Fruit fly (Drosophila melanogaster): ENCODE results near the gene Hsp27.

Gene Hsp27

dm6 chr3L:9366850-9367430 lies 16.9 kb upstream of the Hsp27 start, which contains the start of the genes Klp67A and CG4452 (continued):
- peak; percentile 32 for TF ChIP-seq Ssrp (tag; optimal IDR thresholded peaks at IDR 0.05)
- peak; percentile 88 for TF ChIP-seq Bgb (GFP tag; IDR thresholded peaks at IDR 0.05; ENCODE audit: partially characterized antibody)
- TF ChIP-seq Jarid2 (GFP tag; optimal IDR thresholded peaks at IDR 0.05), result no peak
- TF ChIP-seq bab2 (GFP tag; optimal IDR thresholded peaks at IDR 0.05), result peak; percentile 20
- no peak for TF ChIP-seq gce (GFP tag; IDR thresholded peaks at IDR 0.05)
- no peak for TF ChIP-seq hth (optimal IDR thresholded peaks at IDR 0.05)
- TF ChIP-seq CG11723 (GFP tag; optimal IDR thresholded peaks at IDR 0.05), result peak; percentile 16
- no peak for TF ChIP-seq tup (GFP tag; optimal IDR thresholded peaks at IDR 0.05)
- no peak for TF ChIP-seq Camta (GFP tag; optimal IDR thresholded peaks at IDR 0.05)
- TF ChIP-seq CG12391 (tag; optimal IDR thresholded peaks at IDR 0.05), result peak; percentile 76
- TF ChIP-seq CG2889 (GFP tag; IDR thresholded peaks at IDR 0.05), result 0 out of 3 replicates have a peak, but pooled peaks have one; percentile 45
- TF ChIP-seq dmrt99B (tag; optimal IDR thresholded peaks at IDR 0.05), result no peak
- peak; percentile 91 for TF ChIP-seq sna (GFP tag; IDR thresholded peaks at IDR 0.05; ENCODE audit: partially characterized antibody)
- TF ChIP-seq CG9727 (GFP tag; optimal IDR thresholded peaks at IDR 0.05), result peak; percentile 67
- TF ChIP-seq gfzf (GFP tag; optimal IDR thresholded peaks at IDR 0.05), result peak; percentile 3
- peak; percentile 21 for TF ChIP-seq CG12104 (GFP tag; optimal IDR thresholded peaks at IDR 0.05)
- peak; percentile 45; the same call in 1 of the 2 replicates for TF ChIP-seq CG32532 (GFP tag; IDR thresholded peaks at IDR 0.05)
- no peak for TF ChIP-seq Usf (GFP tag; optimal IDR thresholded peaks at IDR 0.05)
- TF ChIP-seq hb (GFP tag; IDR thresholded peaks at IDR 0.05; ENCODE audit: partially characterized antibody), result peak; percentile 92; the same call in 2 of the 3 replicates
- TF ChIP-seq Taf1 (GFP tag; IDR thresholded peaks at IDR 0.05), result no peak
- no peak for TF ChIP-seq Sox102F (GFP tag; optimal IDR thresholded peaks at IDR 0.05)
- peak; percentile 86; the same call in 2 of the 3 replicates for TF ChIP-seq zen2 (GFP tag; IDR thresholded peaks at IDR 0.05; ENCODE audit: partially characterized antibody)
- peak; percentile 74 for TF ChIP-seq CG2712 (tag; optimal IDR thresholded peaks at IDR 0.05)
- peak; percentile 20 for TF ChIP-seq HmgZ (tag; optimal IDR thresholded peaks at IDR 0.05)
- TF ChIP-seq Hr3 (GFP tag; optimal IDR thresholded peaks at IDR 0.05), result peak; percentile 43
- TF ChIP-seq CG10321 (GFP tag; IDR thresholded peaks at IDR 0.05), result no peak
- TF ChIP-seq CG11456 (GFP tag; IDR thresholded peaks at IDR 0.05), result 0 out of 3 replicates have a peak, but pooled peaks have one; percentile 4
- TF ChIP-seq Dek (tag; optimal IDR thresholded peaks at IDR 0.05), result peak; percentile 27
- TF ChIP-seq Ptx1 (GFP tag; IDR thresholded peaks at IDR 0.05), result no peak
- TF ChIP-seq CG5953 (GFP tag; IDR thresholded peaks at IDR 0.05), result no peak
- TF ChIP-seq CG6254 (GFP tag; optimal IDR thresholded peaks at IDR 0.05), result no peak
- no peak for TF ChIP-seq Deaf1 (tag; optimal IDR thresholded peaks at IDR 0.05)
- TF ChIP-seq CG9215 (GFP tag; IDR thresholded peaks at IDR 0.05), result 0 out of 2 replicates have a peak, but pooled peaks have one; percentile 24
- 0 out of 3 replicates have a peak, but pooled peaks have one; percentile 27 for TF ChIP-seq Dbx (GFP tag; IDR thresholded peaks at IDR 0.05)
- no peak for TF ChIP-seq ftz-f1 (GFP tag; optimal IDR thresholded peaks at IDR 0.05)
- no peak for TF ChIP-seq pum (GFP tag; optimal IDR thresholded peaks at IDR 0.05)
- TF ChIP-seq CG18619 (GFP tag; optimal IDR thresholded peaks at IDR 0.05), result peak; percentile 17
- TF ChIP-seq amos (GFP tag; IDR thresholded peaks at IDR 0.05; ENCODE audit: partially characterized antibody), result peak; percentile 87
- no peak for TF ChIP-seq MESR4 (GFP tag; optimal IDR thresholded peaks at IDR 0.05)
- TF ChIP-seq CG4404 (GFP tag; IDR thresholded peaks at IDR 0.05), result peak; percentile 30; the same call in 1 of the 2 replicates
- TF ChIP-seq CG7963 (GFP tag; IDR thresholded peaks at IDR 0.05; ENCODE audit: partially characterized antibody), result peak; percentile 78
- TF ChIP-seq sc (optimal IDR thresholded peaks at IDR 0.05), result no peak
- TF ChIP-seq sc (GFP tag; optimal IDR thresholded peaks at IDR 0.05), result peak; percentile 47
- peak; percentile 93 for TF ChIP-seq unc-4 (GFP tag; IDR thresholded peaks at IDR 0.05; ENCODE audit: partially characterized antibody)
- TF ChIP-seq inv (GFP tag; IDR thresholded peaks at IDR 0.05; ENCODE audit: partially characterized antibody), result peak; percentile 89
- TF ChIP-seq CG4282 (GFP tag; optimal IDR thresholded peaks at IDR 0.05), result no peak
- TF ChIP-seq Oli (tag; optimal IDR thresholded peaks at IDR 0.05), result no peak
- TF ChIP-seq CG7839 (tag; optimal IDR thresholded peaks at IDR 0.05), result peak; percentile 46
- peak; percentile 37 for TF ChIP-seq CG15696 (tag; optimal IDR thresholded peaks at IDR 0.05)
